Worm (Caenorhabditis elegans): Measurements from ENCODE around the gene F54D5.15.

ce11 chrII:11582698-11583097, 18.7 kb upstream of the F54D5.15 start, which contains the start of gene ints-7:
- TF ChIP-seq flt-1 (GFP tag; IDR thresholded peaks at IDR 0.05): no peak
- TF ChIP-seq ama-1 (optimal IDR thresholded peaks at IDR 0.05): no peak
- TF ChIP-seq ceh-13 (GFP tag; optimal IDR thresholded peaks at IDR 0.05): no peak
- TF ChIP-seq ceh-36 (tag; optimal IDR thresholded peaks at IDR 0.05): no peak
- no peak for TF ChIP-seq hmg-4 (GFP tag; optimal IDR thresholded peaks at IDR 0.05)
- no peak for TF ChIP-seq tra-4 (tag; optimal IDR thresholded peaks at IDR 0.05)
- TF ChIP-seq aly-1 (tag; optimal IDR thresholded peaks at IDR 0.05): no peak
- no peak for TF ChIP-seq tbx-37 (GFP tag; conservative IDR thresholded peaks at IDR 0.05)
- no peak for TF ChIP-seq hmbx-1 (tag; optimal IDR thresholded peaks at IDR 0.05)
- TF ChIP-seq ets-7 (tag; optimal IDR thresholded peaks at IDR 0.05): no peak
- no peak for TF ChIP-seq B0310.2 (tag; optimal IDR thresholded peaks at IDR 0.05)
- no peak for TF ChIP-seq F13C5.2 (tag; optimal IDR thresholded peaks at IDR 0.05)
- TF ChIP-seq hnd-1 (tag; optimal IDR thresholded peaks at IDR 0.05): no peak
- TF ChIP-seq scrt-1 (GFP tag; IDR thresholded peaks at IDR 0.05): no peak
